Worm (Caenorhabditis elegans) whole organism, young adult: ENCODE results near the gene T01D1.4.
A peak's percentile ranks its signal among the peaks of the same experiment; 100 is the strongest.

Experiments
- C17E4.6 ChIP-seq: fragments of 200-800 bp; sonication (Bioruptor generic); IDR thresholded peaks from 2 replicates; pipeline ENCODE4 v1.3.6; 2022; ENCODE audit warnings: missing genetic modification reagents, missing genetic modification characterization, missing compliant biosample characterization
- F10E7.11 ChIP-seq: sonication (generic microtip); optimal IDR thresholded peaks from 2 replicates; lab custom pipeline; 2017; ENCODE audit warnings: mild to moderate bottlenecking, missing genetic modification characterization, moderate library complexity, missing compliant biosample characterization
- F22D6.2 ChIP-seq: sonication (generic microtip); optimal IDR thresholded peaks from 2 replicates; lab custom pipeline; 2016; ENCODE audit warnings: mild to moderate bottlenecking, missing genetic modification characterization, missing compliant biosample characterization
- F23B12.7 ChIP-seq: sonication (generic microtip); optimal IDR thresholded peaks from 2 replicates; lab custom pipeline; 2017; ENCODE audit warnings: missing genetic modification characterization, mild to moderate bottlenecking, missing compliant biosample characterization, antibody characterized with exemption, moderate library complexity; ENCODE audit not compliant: insufficient read depth
- F33H1.4 ChIP-seq: fragments of 200-800 bp; sonication (Bioruptor generic); IDR thresholded peaks from 2 replicates; pipeline ENCODE4 v1.3.6; 2022; ENCODE audit warnings: missing genetic modification reagents, missing genetic modification characterization, missing compliant biosample characterization
- F52B5.7 ChIP-seq: sonication (generic microtip); optimal IDR thresholded peaks from 2 replicates; lab custom pipeline; 2016; ENCODE audit warnings: mild to moderate bottlenecking, missing genetic modification characterization, missing compliant biosample characterization
- F57A8.1 ChIP-seq: fragments of 200-800 bp; sonication (Bioruptor generic); optimal IDR thresholded peaks from 2 replicates; lab custom pipeline; 2018; ENCODE audit warnings: mild to moderate bottlenecking, missing genetic modification characterization, moderate library complexity, missing compliant biosample characterization
- K12H6.12 ChIP-seq: fragments of 200-800 bp; sonication (Bioruptor generic); optimal IDR thresholded peaks from 2 replicates; lab custom pipeline; 2018; ENCODE audit warnings: mild to moderate bottlenecking, missing genetic modification characterization, missing compliant biosample characterization
- T26A5.8 ChIP-seq: sonication (generic microtip); optimal IDR thresholded peaks from 2 replicates; lab custom pipeline; 2016; ENCODE audit warnings: missing genetic modification characterization, missing compliant biosample characterization
- Y67H2A.10 ChIP-seq: fragments of 200-800 bp; sonication (Bioruptor generic); conservative IDR thresholded peaks from 2 replicates; pipeline ENCODE4 v1.3.6; 2022; ENCODE audit warnings: missing genetic modification reagents, missing genetic modification characterization, missing compliant biosample characterization
- Y79H2A.3 ChIP-seq: fragments of 200-800 bp; sonication (Bioruptor generic); conservative IDR thresholded peaks from 2 replicates; pipeline ENCODE4 v1.3.6; 2022; ENCODE audit warnings: missing genetic modification reagents, missing genetic modification characterization, missing compliant biosample characterization
- atf-7 ChIP-seq: sonication (generic microtip); optimal IDR thresholded peaks from 2 replicates; lab custom pipeline; 2017; ENCODE audit warnings: mild to moderate bottlenecking, missing genetic modification characterization, missing compliant biosample characterization
- athp-1 ChIP-seq: sonication (generic microtip); optimal IDR thresholded peaks from 2 replicates; lab custom pipeline; 2017; ENCODE audit warnings: mild to moderate bottlenecking, missing genetic modification characterization, missing compliant biosample characterization
- cebp-2 ChIP-seq: fragments of 200-800 bp; sonication (Bioruptor generic); IDR thresholded peaks from 2 replicates; pipeline ENCODE4 v1.3.6; 2022; ENCODE audit warnings: missing genetic modification characterization, missing compliant biosample characterization
- ceh-100 ChIP-seq: fragments of 200-800 bp; sonication (Bioruptor generic); IDR thresholded peaks from 2 replicates; pipeline ENCODE4 v1.3.6; 2022; ENCODE audit warnings: missing genetic modification reagents, missing genetic modification characterization, missing compliant biosample characterization
- ceh-40 ChIP-seq: fragments of 200-800 bp; sonication (Bioruptor generic); IDR thresholded peaks from 2 replicates; pipeline ENCODE4 v1.3.6; 2022; ENCODE audit warnings: missing genetic modification characterization, missing compliant biosample characterization
- ceh-58 ChIP-seq: fragments of 200-800 bp; sonication (Bioruptor generic); IDR thresholded peaks from 2 replicates; pipeline ENCODE4 v1.3.6; 2022; ENCODE audit warnings: missing genetic modification characterization, missing compliant biosample characterization
- ceh-79 ChIP-seq: sonication (generic microtip); optimal IDR thresholded peaks from 2 replicates; lab custom pipeline; 2017; ENCODE audit warnings: mild to moderate bottlenecking, missing genetic modification characterization, missing compliant biosample characterization
- dox-1 ChIP-seq: fragments of 200-800 bp; sonication (Bioruptor generic); IDR thresholded peaks from 2 replicates; pipeline ENCODE4 v1.3.6; 2022; ENCODE audit warnings: missing genetic modification reagents, missing genetic modification characterization, missing compliant biosample characterization
- dpff-1 ChIP-seq: sonication (generic microtip); optimal IDR thresholded peaks from 2 replicates; lab custom pipeline; 2017; ENCODE audit warnings: mild to moderate bottlenecking, missing genetic modification characterization, missing compliant biosample characterization
- efl-1 ChIP-seq: fragments of 150-350 bp; optimal IDR thresholded peaks from 2 replicates; lab custom pipeline; 2014; ENCODE audit warnings: missing biosample characterization, missing genetic modification reagents, missing genetic modification characterization
- egl-44 ChIP-seq: fragments of 200-800 bp; sonication (Bioruptor generic); IDR thresholded peaks from 2 replicates; pipeline ENCODE4 v1.3.6; 2022; ENCODE audit warnings: missing genetic modification reagents, missing genetic modification characterization, missing compliant biosample characterization
- ets-4 ChIP-seq: fragments of 200-800 bp; sonication (Bioruptor generic); optimal IDR thresholded peaks from 2 replicates; lab custom pipeline; 2018; ENCODE audit warnings: mild to moderate bottlenecking, missing genetic modification characterization, missing compliant biosample characterization
- hlh-12 ChIP-seq: sonication (generic microtip); optimal IDR thresholded peaks from 2 replicates; lab custom pipeline; 2016; ENCODE audit warnings: missing genetic modification characterization, missing compliant biosample characterization
- hmg-1.2 ChIP-seq: fragments of 200-800 bp; sonication (Bioruptor generic); IDR thresholded peaks from 2 replicates; pipeline ENCODE4 v1.3.6; 2022; ENCODE audit warnings: missing genetic modification reagents, missing genetic modification characterization, missing compliant biosample characterization
- lag-1 ChIP-seq: fragments of 200-800 bp; sonication (Bioruptor generic); IDR thresholded peaks from 2 replicates; pipeline ENCODE4 v1.3.6; 2022; ENCODE audit warnings: missing genetic modification reagents, missing genetic modification characterization, missing compliant biosample characterization
- let-607 ChIP-seq, 2 experiments: fragments of 200-800 bp in 1 of 2; sonication (Bioruptor generic) in 1 of 2; sonication (generic microtip) in 1 of 2; optimal IDR thresholded peaks; 2 replicates each; lab custom pipeline; 2016 to 2018; ENCODE audit warnings: mild to moderate bottlenecking in 2 of 2, missing compliant biosample characterization in 2 of 2, missing genetic modification characterization in 2 of 2, moderate library complexity in 2 of 2, missing genotype in 1 of 2
- lsy-27 ChIP-seq: sonication (generic microtip); optimal IDR thresholded peaks from 2 replicates; lab custom pipeline; 2017; ENCODE audit warnings: missing genetic modification characterization, mild to moderate bottlenecking, missing compliant biosample characterization, antibody characterized with exemption, missing genotype, borderline replicate concordance; ENCODE audit not compliant: insufficient read depth
- mcd-1 ChIP-seq: fragments of 200-800 bp; sonication (Bioruptor generic); IDR thresholded peaks from 2 replicates; pipeline ENCODE4 v1.3.6; 2022; ENCODE audit warnings: missing genetic modification reagents, missing genetic modification characterization, missing compliant biosample characterization
- mxl-1 ChIP-seq: sonication (generic microtip); optimal IDR thresholded peaks from 2 replicates; lab custom pipeline; 2016; ENCODE audit warnings: missing genetic modification characterization, missing compliant biosample characterization
- nfyb-1 ChIP-seq: fragments of 200-800 bp; sonication (Bioruptor generic); IDR thresholded peaks from 2 replicates; pipeline ENCODE4 v1.3.6; 2022; ENCODE audit warnings: missing genetic modification reagents, missing genetic modification characterization, missing compliant biosample characterization
- nhr-27 ChIP-seq: fragments of 200-800 bp; sonication (Bioruptor generic); optimal IDR thresholded peaks from 2 replicates; lab custom pipeline; 2018; ENCODE audit warnings: mild to moderate bottlenecking, missing genetic modification characterization, moderate library complexity, missing compliant biosample characterization
- nhr-80 ChIP-seq: sonication (generic microtip); optimal IDR thresholded peaks from 2 replicates; lab custom pipeline; 2016; ENCODE audit warnings: missing genetic modification characterization, missing compliant biosample characterization
- nhr-90 ChIP-seq: sonication (generic microtip); optimal IDR thresholded peaks from 2 replicates; lab custom pipeline; 2016; ENCODE audit warnings: missing genotype, mild to moderate bottlenecking, missing genetic modification characterization, missing compliant biosample characterization
- pbrm-1 ChIP-seq: fragments of 200-800 bp; sonication (Bioruptor generic); IDR thresholded peaks from 2 replicates; pipeline ENCODE4 v1.3.6; 2022; ENCODE audit warnings: missing genetic modification reagents, missing genetic modification characterization, missing compliant biosample characterization
- pha-4 ChIP-seq: fragments of 150-350 bp; sonication (generic microtip); optimal IDR thresholded peaks from 2 replicates; lab custom pipeline; 2014; ENCODE audit warnings: missing biosample characterization, missing genetic modification reagents, missing genetic modification characterization
- repo-1 ChIP-seq: sonication (generic microtip); optimal IDR thresholded peaks from 2 replicates; lab custom pipeline; 2017; ENCODE audit warnings: mild to moderate bottlenecking, missing genetic modification characterization, missing compliant biosample characterization
- snpc-1.3 ChIP-seq: sonication (generic microtip); optimal IDR thresholded peaks from 2 replicates; lab custom pipeline; 2017; ENCODE audit warnings: missing genetic modification characterization, mild to moderate bottlenecking, missing compliant biosample characterization, antibody characterized with exemption, moderate library complexity, missing genotype, missing genetic modification reagents; ENCODE audit not compliant: insufficient read depth
- snpc-3.4 ChIP-seq: sonication (generic microtip); optimal IDR thresholded peaks from 2 replicates; lab custom pipeline; 2017; ENCODE audit warnings: missing genetic modification characterization, mild to moderate bottlenecking, missing compliant biosample characterization, antibody characterized with exemption, moderate library complexity, missing genotype, missing genetic modification reagents
- snpc-4 ChIP-seq, 5 experiments: fragments of 150-350 bp in 1 of 5; sonication (generic microtip) in 4 of 5; optimal IDR thresholded peaks; 2 replicates each; lab custom pipeline; 2014 to 2018; ENCODE audit warnings: missing genetic modification characterization in 5 of 5, missing biosample characterization in 3 of 5, antibody characterized with exemption in 2 of 5, mild to moderate bottlenecking in 2 of 5, missing compliant biosample characterization in 2 of 5, missing genotype in 2 of 5, moderate library complexity in 2 of 5, missing genetic modification reagents in 1 of 5
- sptf-2 ChIP-seq: fragments of 200-800 bp; sonication (Bioruptor generic); optimal IDR thresholded peaks from 2 replicates; lab custom pipeline; 2018; ENCODE audit warnings: mild to moderate bottlenecking, missing genetic modification characterization, missing compliant biosample characterization
- tbp1 ChIP-seq: fragments of 200-800 bp; sonication (Bioruptor generic); optimal IDR thresholded peaks from 2 replicates; lab custom pipeline; 2018; ENCODE audit warnings: mild to moderate bottlenecking, missing genetic modification characterization, missing compliant biosample characterization
- unc-62 ChIP-seq: fragments of 150-350 bp; optimal IDR thresholded peaks from 2 replicates; lab custom pipeline; 2014; ENCODE audit warnings: missing biosample characterization, missing genetic modification reagents, missing genetic modification characterization
- xnd-1 ChIP-seq: sonication (generic microtip); optimal IDR thresholded peaks from 2 replicates; lab custom pipeline; 2016; ENCODE audit warnings: missing genotype, missing genetic modification reagents, missing genetic modification characterization, missing compliant biosample characterization
- zim-3 ChIP-seq: sonication (generic microtip); optimal IDR thresholded peaks from 2 replicates; lab custom pipeline; 2017; ENCODE audit warnings: mild to moderate bottlenecking, missing genetic modification characterization, moderate library complexity, missing compliant biosample characterization
- ztf-25 ChIP-seq: fragments of 200-800 bp; sonication (Bioruptor generic); IDR thresholded peaks from 2 replicates; pipeline ENCODE4 v1.3.6; 2022; ENCODE audit warnings: missing genetic modification reagents, missing genetic modification characterization, missing compliant biosample characterization

Gene T01D1.4

ce11 chrII:173679-174078 lies 5.2 kb downstream of the T01D1.4 start, which contains the start of gene T01D1.7:
T01D1.7 (minus strand) TSS chrII:173779.
- no peak for TF ChIP-seq lag-1
- no peak for TF ChIP-seq snpc-3.4 (tag; lab: Kevin White, UChicago)
- no peak for TF ChIP-seq dox-1
- no peak for TF ChIP-seq zim-3 (tag; lab: Kevin White, UChicago)
- TF ChIP-seq nhr-27, result no peak
- TF ChIP-seq pbrm-1, result no peak
- no peak for TF ChIP-seq F23B12.7 (tag; lab: Kevin White, UChicago)
- no peak for TF ChIP-seq cebp-2
- TF ChIP-seq F22D6.2 (tag; lab: Kevin White, UChicago), result no peak
- no peak for TF ChIP-seq atf-7 (tag; lab: Kevin White, UChicago)
- no peak for TF ChIP-seq pha-4 (tag; lab: Kevin White, UChicago)
- TF ChIP-seq mxl-1 (tag; lab: Kevin White, UChicago), result no peak
- no peak for TF ChIP-seq sptf-2
- no peak for TF ChIP-seq T26A5.8
- TF ChIP-seq F33H1.4 (GFP tag; lab: Robert Waterston, UW), result no peak
- TF ChIP-seq ztf-25 (GFP tag; lab: Robert Waterston, UW), result no peak
- TF ChIP-seq let-607 (tag; optimal IDR thresholded peaks at IDR 0.05; lab: Kevin White, UChicago), result no peak

ce11 chrII:163229-163628 lies 15.7 kb downstream of the T01D1.4 start:
- TF ChIP-seq tbp1 (GFP tag; lab: Kevin White, UChicago) (no peak), ceh-58 (GFP tag; lab: Robert Waterston, UW) (no peak), pha-4 (tag; lab: Kevin White, UChicago) (no peak), dpff-1 (tag; lab: Kevin White, UChicago) (no peak), xnd-1 (no peak), snpc-1.3 (tag; lab: Kevin White, UChicago) (no peak), Y67H2A.10 (GFP tag; lab: Robert Waterston, UW) (no peak), ceh-79 (no peak), F52B5.7 (tag; lab: Kevin White, UChicago) (no peak), ceh-40 (GFP tag; lab: Robert Waterston, UW) (no peak), F23B12.7 (tag; lab: Kevin White, UChicago) (no peak), hlh-12 (tag; lab: Kevin White, UChicago) (no peak), zim-3 (tag; lab: Kevin White, UChicago) (no peak), F57A8.1 (GFP tag; lab: Kevin White, UChicago) (no peak), athp-1 (no peak), efl-1 (GFP tag; lab: Kevin White, UChicago) (no peak)

ce11 chrII:162182-162581 lies 16.7 kb downstream of the T01D1.4 start, which contains the start of gene etr-1:
etr-1 (plus strand) TSS chrII:162374.
- TF ChIP-seq Y79H2A.3 (GFP tag; lab: Robert Waterston, UW), result no peak
- no peak for TF ChIP-seq F10E7.11 (tag; lab: Kevin White, UChicago)
- TF ChIP-seq ets-4 (GFP tag; lab: Kevin White, UChicago), result peak; percentile 83
- TF ChIP-seq mcd-1, result peak; percentile 25; the same call in 1 of the 2 replicates
- no peak for TF ChIP-seq snpc-4 (GFP tag; optimal IDR thresholded peaks at IDR 0.05; lab: Kevin White, UChicago)
- no peak for TF ChIP-seq snpc-4 (tag; optimal IDR thresholded peaks at IDR 0.05; lab: Kevin White, UChicago)
- peak; percentile 9 for TF ChIP-seq tbp1 (GFP tag; lab: Kevin White, UChicago)
- TF ChIP-seq C17E4.6 (GFP tag; lab: Robert Waterston, UW), result no peak
- peak; percentile 59; the same call in 1 of the 2 replicates for TF ChIP-seq egl-44 (GFP tag; lab: Robert Waterston, UW)
- TF ChIP-seq hmg-1.2 (GFP tag; lab: Robert Waterston, UW), result 0 out of 2 replicates have a peak, but pooled peaks have one; percentile 7
- peak; percentile 83 for TF ChIP-seq dox-1
- TF ChIP-seq ceh-100 (GFP tag; lab: Robert Waterston, UW), result no peak
- TF ChIP-seq ztf-25 (GFP tag; lab: Robert Waterston, UW), result no peak
- no peak for TF ChIP-seq F33H1.4 (GFP tag; lab: Robert Waterston, UW)
- TF ChIP-seq nhr-90 (tag; lab: Kevin White, UChicago), result peak; percentile 60
- peak; percentile 99 for TF ChIP-seq nhr-80
- TF ChIP-seq repo-1, result no peak
- no peak for TF ChIP-seq lsy-27
- TF ChIP-seq nfyb-1, result 0 out of 2 replicates have a peak, but pooled peaks have one; percentile 21
- no peak for TF ChIP-seq K12H6.12 (tag; lab: Kevin White, UChicago)
- no peak for TF ChIP-seq unc-62 (GFP tag; lab: Kevin White, UChicago)
